Worm (Caenorhabditis elegans) whole organism, L2 larva: ENCODE measurements around the gene Y51H7C.10.

Experiments
- C34F6.9 ChIP-seq: fragments of 150-350 bp; optimal IDR thresholded peaks from 2 replicates; lab custom pipeline; 2014; ENCODE audit warnings: missing biosample characterization, missing genetic modification characterization
- F13H6.1 ChIP-seq: sonication (generic microtip); optimal IDR thresholded peaks from 2 replicates; lab custom pipeline; 2016; ENCODE audit warnings: missing genetic modification characterization, missing compliant biosample characterization
- Y55F3AM.14 ChIP-seq: fragments of 200-800 bp; sonication (Bioruptor generic); optimal IDR thresholded peaks from 2 replicates; lab custom pipeline; 2018; ENCODE audit warnings: mild to moderate bottlenecking, missing genetic modification characterization, missing compliant biosample characterization
- ZK546.5 ChIP-seq: sonication (generic microtip); optimal IDR thresholded peaks from 2 replicates; lab custom pipeline; 2017; ENCODE audit warnings: missing biosample characterization, missing genetic modification characterization
- alr-1 ChIP-seq: fragments of 150-350 bp; optimal IDR thresholded peaks from 2 replicates; lab custom pipeline; 2014; ENCODE audit warnings: missing biosample characterization, missing genetic modification characterization
- aly-2 ChIP-seq: fragments of 150-350 bp; optimal IDR thresholded peaks from 2 replicates; lab custom pipeline; 2014; ENCODE audit warnings: missing biosample characterization, missing genetic modification characterization
- ama-1 ChIP-seq: fragments of 150-350 bp; optimal IDR thresholded peaks from 2 replicates; lab custom pipeline; 2018; ENCODE audit warnings: inconsistent platforms
- blmp-1 ChIP-seq: sonication (generic microtip); optimal IDR thresholded peaks from 2 replicates; lab custom pipeline; 2017; ENCODE audit warnings: missing genetic modification characterization, mild to moderate bottlenecking, missing compliant biosample characterization, antibody characterized with exemption, moderate library complexity; ENCODE audit not compliant: insufficient read depth
- ceh-16 ChIP-seq: fragments of 150-350 bp; optimal IDR thresholded peaks from 2 replicates; lab custom pipeline; 2014; ENCODE audit warnings: missing biosample characterization, missing genetic modification characterization
- dmd-4 ChIP-seq: sonication (generic microtip); optimal IDR thresholded peaks from 2 replicates; lab custom pipeline; 2017; ENCODE audit warnings: missing biosample characterization, missing genetic modification characterization
- egl-27 ChIP-seq: sonication (generic microtip); optimal IDR thresholded peaks from 3 replicates; lab custom pipeline; 2017; ENCODE audit warnings: missing biosample characterization, missing genetic modification reagents, missing genetic modification characterization
- elt-1 ChIP-seq: fragments of 150-350 bp; optimal IDR thresholded peaks from 2 replicates; lab custom pipeline; 2014; ENCODE audit warnings: missing biosample characterization, missing genetic modification characterization
- fos-1 ChIP-seq: fragments of 150-350 bp; optimal IDR thresholded peaks from 2 replicates; lab custom pipeline; 2014; ENCODE audit warnings: missing biosample characterization, missing genetic modification characterization
- gmeb-1 ChIP-seq: fragments of 150-350 bp; optimal IDR thresholded peaks from 2 replicates; lab custom pipeline; 2014; ENCODE audit warnings: missing biosample characterization, missing genetic modification characterization
- lin-39 ChIP-seq: fragments of 150-350 bp; optimal IDR thresholded peaks from 2 replicates; lab custom pipeline; 2014; ENCODE audit warnings: missing biosample characterization, missing genetic modification reagents, missing genetic modification characterization
- lsy-2 ChIP-seq, 2 experiments: fragments of 150-350 bp in 1 of 2; sonication (generic microtip) in 1 of 2; optimal IDR thresholded peaks; 2 replicates each; lab custom pipeline; 2014 to 2017; ENCODE audit warnings: missing biosample characterization in 2 of 2, missing genetic modification characterization in 2 of 2
- mab-5 ChIP-seq: fragments of 150-350 bp; optimal IDR thresholded peaks from 2 replicates; lab custom pipeline; 2014; ENCODE audit warnings: missing biosample characterization, missing genetic modification characterization
- mdl-1 ChIP-seq, 2 experiments: fragments of 150-350 bp in 1 of 2; sonication (generic microtip) in 1 of 2; optimal IDR thresholded peaks; 2 replicates each; lab custom pipeline; 2017; ENCODE audit warnings: missing biosample characterization in 2 of 2, missing genetic modification characterization in 2 of 2
- nhr-11 ChIP-seq: fragments of 150-350 bp; optimal IDR thresholded peaks from 2 replicates; lab custom pipeline; 2014; ENCODE audit warnings: missing biosample characterization, missing genetic modification characterization
- nhr-12 ChIP-seq: fragments of 150-350 bp; optimal IDR thresholded peaks from 2 replicates; lab custom pipeline; 2014; ENCODE audit warnings: missing biosample characterization, missing genetic modification characterization
- nhr-21 ChIP-seq: fragments of 150-350 bp; optimal IDR thresholded peaks from 2 replicates; lab custom pipeline; 2014; ENCODE audit warnings: missing biosample characterization, missing genetic modification characterization
- nhr-237 ChIP-seq: fragments of 150-350 bp; optimal IDR thresholded peaks from 2 replicates; lab custom pipeline; 2014; ENCODE audit warnings: missing biosample characterization, missing genetic modification characterization
- nhr-6 ChIP-seq: fragments of 150-350 bp; optimal IDR thresholded peaks from 2 replicates; lab custom pipeline; 2014; ENCODE audit warnings: missing biosample characterization, missing genetic modification characterization
- nhr-77 ChIP-seq: fragments of 150-350 bp; optimal IDR thresholded peaks from 2 replicates; lab custom pipeline; 2014; ENCODE audit warnings: missing biosample characterization, missing genetic modification characterization
- peb-1 ChIP-seq: fragments of 150-350 bp; optimal IDR thresholded peaks from 2 replicates; lab custom pipeline; 2014; ENCODE audit warnings: missing biosample characterization, missing genetic modification characterization
- sem-4 ChIP-seq: fragments of 150-350 bp; optimal IDR thresholded peaks from 2 replicates; lab custom pipeline; 2014; ENCODE audit warnings: missing biosample characterization, missing genetic modification reagents, missing genetic modification characterization
- skn-1 ChIP-seq: sonication (generic microtip); optimal IDR thresholded peaks from 2 replicates; lab custom pipeline; 2017; ENCODE audit warnings: missing biosample characterization, missing genetic modification characterization
- sma-9 ChIP-seq, 2 experiments: fragments of 150-350 bp in 1 of 2; sonication (generic microtip) in 1 of 2; optimal IDR thresholded peaks; 2 replicates each; lab custom pipeline; 2014 to 2016; ENCODE audit warnings: missing genetic modification characterization in 2 of 2, mild to moderate bottlenecking in 1 of 2, missing biosample characterization in 1 of 2, missing compliant biosample characterization in 1 of 2, missing genetic modification reagents in 1 of 2, moderate library complexity in 1 of 2
- snpc-4 ChIP-seq: fragments of 150-350 bp; optimal IDR thresholded peaks from 2 replicates; lab custom pipeline; 2014; ENCODE audit warnings: missing biosample characterization, missing genetic modification characterization
- unc-55 ChIP-seq: fragments of 150-350 bp; sonication (generic microtip); optimal IDR thresholded peaks from 3 replicates; lab custom pipeline; 2014; ENCODE audit warnings: missing biosample characterization, missing genetic modification reagents, missing genetic modification characterization
- unc-62 ChIP-seq: fragments of 150-350 bp; optimal IDR thresholded peaks from 2 replicates; lab custom pipeline; 2014; ENCODE audit warnings: missing biosample characterization, missing genetic modification reagents, missing genetic modification characterization
- ztf-1 ChIP-seq: fragments of 200-800 bp; sonication (Bioruptor generic); conservative IDR thresholded peaks from 2 replicates; pipeline ENCODE4 v1.3.6; 2022; ENCODE audit warnings: missing genetic modification characterization, missing compliant biosample characterization
- ztf-11 ChIP-seq: sonication (generic microtip); optimal IDR thresholded peaks from 2 replicates; lab custom pipeline; 2017; ENCODE audit warnings: missing biosample characterization, missing genetic modification characterization

The Y51H7C.10 gene

DNA sequence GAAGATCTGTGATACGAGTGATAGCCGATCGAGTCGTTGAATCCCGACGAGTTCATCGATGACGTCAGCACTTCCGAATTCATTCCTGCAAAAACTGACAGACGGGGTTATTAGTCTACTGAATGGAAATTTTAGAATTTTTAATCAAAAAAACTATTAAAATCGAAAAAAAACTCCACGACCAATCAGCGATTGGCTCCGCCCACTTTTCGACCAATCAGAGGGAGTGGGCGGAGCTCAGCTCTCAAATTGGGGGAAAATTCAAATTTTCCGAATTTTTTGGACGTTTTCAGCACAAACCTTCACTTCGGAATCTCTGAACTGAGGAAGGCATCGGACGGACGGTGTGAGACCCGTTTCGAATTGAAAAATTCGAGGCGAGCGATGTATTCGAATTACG lies 50.6 kb downstream of the Y51H7C.10 start:
- TF ChIP-seq ztf-1 = no peak
- TF ChIP-seq sma-9 (GFP tag; optimal IDR thresholded peaks at IDR 0.05; lab: Kevin White, UChicago) = no peak
- TF ChIP-seq sma-9 (tag; optimal IDR thresholded peaks at IDR 0.05; lab: Kevin White, UChicago) = no peak
- TF ChIP-seq lin-39 = no peak
- TF ChIP-seq nhr-21 (tag; lab: Kevin White, UChicago) = no peak
- no peak for TF ChIP-seq lsy-2 (tag; optimal IDR thresholded peaks at IDR 0.05; lab: Kevin White, UChicago)
- TF ChIP-seq, all 48 proteins: peak for 0

DNA sequence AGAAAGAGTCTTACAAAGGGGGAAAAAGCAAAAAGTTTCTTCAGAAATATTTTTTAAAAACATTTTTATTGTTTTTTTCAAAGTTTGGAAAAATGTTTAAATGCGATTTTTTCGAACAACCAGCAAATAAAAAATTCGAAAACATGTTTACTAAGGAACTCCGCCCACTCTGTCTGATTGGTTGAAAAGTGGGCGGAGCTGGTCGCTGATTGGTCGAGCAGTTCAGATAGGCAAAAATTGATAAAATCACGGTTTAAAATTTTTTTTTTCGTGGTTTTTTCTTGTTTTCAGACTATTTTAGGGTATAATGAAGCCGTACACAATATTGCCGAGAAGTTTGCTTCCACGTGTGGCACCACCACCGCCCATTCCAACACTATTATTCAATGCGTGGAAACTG lies 51.4 kb downstream of the Y51H7C.10 start:
- no peak for TF ChIP-seq gmeb-1 (tag; lab: Kevin White, UChicago)
- no peak for TF ChIP-seq nhr-6 (tag; lab: Kevin White, UChicago)
- TF ChIP-seq nhr-237 (tag; lab: Kevin White, UChicago) = no peak
- TF ChIP-seq peb-1 = no peak
- TF ChIP-seq nhr-12 (tag; lab: Kevin White, UChicago) = no peak
- no peak for TF ChIP-seq mab-5 (tag; lab: Kevin White, UChicago)
- TF ChIP-seq nhr-11 (tag; lab: Kevin White, UChicago) = no peak
- TF ChIP-seq dmd-4 = no peak
- no peak for TF ChIP-seq snpc-4
- no peak for TF ChIP-seq Y55F3AM.14 (GFP tag; lab: Kevin White, UChicago)
- TF ChIP-seq ZK546.5 (tag; lab: Kevin White, UChicago) = no peak
- TF ChIP-seq ama-1 (lab: Kevin White, UChicago) = no peak
- TF ChIP-seq nhr-77 (tag; lab: Kevin White, UChicago) = no peak
- no peak for TF ChIP-seq F13H6.1
- no peak for TF ChIP-seq elt-1 (tag; lab: Kevin White, UChicago)
- no peak for TF ChIP-seq alr-1 (tag; lab: Kevin White, UChicago)
- no peak for TF ChIP-seq sma-9 (GFP tag; optimal IDR thresholded peaks at IDR 0.05; lab: Kevin White, UChicago)
- TF ChIP-seq sma-9 (tag; optimal IDR thresholded peaks at IDR 0.05; lab: Kevin White, UChicago) = no peak
- TF ChIP-seq nhr-21 (tag; lab: Kevin White, UChicago) = no peak
- TF ChIP-seq C34F6.9 (tag; lab: Kevin White, UChicago) = no peak
- no peak for TF ChIP-seq unc-55

DNA sequence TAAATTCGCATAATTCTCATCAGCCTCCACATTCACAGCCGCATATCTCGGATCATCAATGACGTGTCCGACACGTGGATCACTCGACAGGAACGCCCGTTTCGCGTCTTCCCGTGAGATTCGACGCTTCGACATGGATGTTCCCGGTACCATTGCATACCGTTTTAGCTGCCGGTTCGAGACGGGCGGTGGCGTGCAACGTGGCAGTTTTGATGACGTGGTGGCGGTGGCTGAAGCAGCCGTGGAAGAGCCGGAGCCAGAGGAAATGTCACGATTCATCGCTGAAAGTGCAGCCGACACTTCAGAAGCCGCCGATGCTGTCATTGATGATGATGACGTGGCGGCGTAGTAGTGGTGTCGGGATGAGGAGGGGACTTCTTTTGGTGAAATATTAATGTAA lies 52.0 kb downstream of the Y51H7C.10 start:
- TF ChIP-seq F13H6.1 = no peak
- no peak for TF ChIP-seq nhr-6 (tag; lab: Kevin White, UChicago)
- no peak for TF ChIP-seq skn-1
- no peak for TF ChIP-seq unc-55
- no peak for TF ChIP-seq fos-1 (tag; lab: Kevin White, UChicago)
- TF ChIP-seq elt-1 (tag; lab: Kevin White, UChicago) = no peak
- TF ChIP-seq mdl-1 (tag; optimal IDR thresholded peaks at IDR 0.05; lab: Kevin White, UChicago) = no peak
- no peak for TF ChIP-seq peb-1
- no peak for TF ChIP-seq blmp-1 (tag; lab: Kevin White, UChicago)
- no peak for TF ChIP-seq lin-39
- TF ChIP-seq aly-2 (tag; lab: Kevin White, UChicago) = no peak
- no peak for TF ChIP-seq sem-4 (tag; lab: Kevin White, UChicago)
- TF ChIP-seq ceh-16 (tag; lab: Kevin White, UChicago) = no peak
- no peak for TF ChIP-seq egl-27 (tag; lab: Kevin White, UChicago)
- no peak for TF ChIP-seq unc-62 (GFP tag; lab: Kevin White, UChicago)
- no peak for TF ChIP-seq Y55F3AM.14 (GFP tag; lab: Kevin White, UChicago)
- no peak for TF ChIP-seq ztf-11 (tag; lab: Kevin White, UChicago)
- TF ChIP-seq dmd-4 = no peak
